Worm (Caenorhabditis elegans): Measurements from ENCODE around the gene lhfp-4.

The lhfp-4 gene

ce11 chrIV:17249691-17250181 is 25.6 kb upstream of the lhfp-4 start, which contains the start of gene eelo-2 (continued):
- TF ChIP-seq nhr-111 (GFP tag; optimal IDR thresholded peaks at IDR 0.05) (no peak), Y75B8A.6 (GFP tag; IDR thresholded peaks at IDR 0.05) (peak; percentile 90), sdz-12 (GFP tag; optimal IDR thresholded peaks at IDR 0.05) (no peak), gei-8 (GFP tag; optimal IDR thresholded peaks at IDR 0.05) (no peak), nhr-41 (GFP tag; IDR thresholded peaks at IDR 0.05) (peak; percentile 90), R02D3.7 (tag; optimal IDR thresholded peaks at IDR 0.05) (no peak), unc-39 (tag; optimal IDR thresholded peaks at IDR 0.05) (no peak), lim-7 (GFP tag; IDR thresholded peaks at IDR 0.05) (no peak), snpc-4 (tag; optimal IDR thresholded peaks at IDR 0.05) (peak; percentile 34), unc-62 (GFP tag; optimal IDR thresholded peaks at IDR 0.05 in 1 of 2) (peak in 1 of 2 experiments; percentile 99), unc-62 (tag; optimal IDR thresholded peaks at IDR 0.05) (no peak), T26A8.4 (GFP tag; IDR thresholded peaks at IDR 0.05) (peak; percentile 98), ceh-28 (tag; optimal IDR thresholded peaks at IDR 0.05) (no peak)

ce11 chrIV:17253435-17253834 is 21.9 kb upstream of the lhfp-4 start:
- TF ChIP-seq nhr-48 (tag; optimal IDR thresholded peaks at IDR 0.05): no peak
- TF ChIP-seq aha-1 (tag): peak; percentile 99
- TF ChIP-seq nhr-6 (tag; optimal IDR thresholded peaks at IDR 0.05): no peak

DNA sequence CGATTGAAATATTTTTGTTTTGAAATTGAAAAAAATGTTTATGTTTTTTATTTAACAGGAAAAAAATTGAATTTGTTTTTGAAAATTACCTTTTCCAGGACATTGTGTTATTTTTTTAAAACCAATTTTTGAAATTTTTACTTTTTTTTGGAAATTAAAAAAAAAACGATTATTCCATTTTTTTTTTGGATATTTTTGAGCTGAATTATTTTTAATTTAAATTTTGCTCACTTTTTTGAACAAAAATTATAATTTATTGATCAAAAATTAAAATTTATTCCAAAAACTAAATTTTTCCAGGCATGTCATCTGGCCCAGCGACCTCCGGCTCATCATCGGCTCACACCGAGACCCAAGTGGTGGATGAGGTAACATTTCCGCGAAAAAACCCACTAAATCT is 20.4 kb upstream of the lhfp-4 start, which contains the start of gene gtf-2E1:
Gene gtf-2E1, plus strand, starts transcription at position 301 of the 400 bp plus-strand sequence.
- TF ChIP-seq F10B5.3 (tag; optimal IDR thresholded peaks at IDR 0.05): no peak
- TF ChIP-seq egl-27 (tag; optimal IDR thresholded peaks at IDR 0.05): no peak
- TF ChIP-seq nhr-102 (tag; optimal IDR thresholded peaks at IDR 0.05): no peak

- TF ChIP-seq ceh-32 (tag; optimal IDR thresholded peaks at IDR 0.05; ENCODE audit: poor library complexity) (no peak), ztf-11 (tag; optimal IDR thresholded peaks at IDR 0.05) (no peak), mep-1 (tag; optimal IDR thresholded peaks at IDR 0.05) (no peak), aha-1 (tag) (peak; percentile 63)
Measured at ce11 chrIV:17258824-17259223, 16.6 kb upstream of the lhfp-4 start.

DNA sequence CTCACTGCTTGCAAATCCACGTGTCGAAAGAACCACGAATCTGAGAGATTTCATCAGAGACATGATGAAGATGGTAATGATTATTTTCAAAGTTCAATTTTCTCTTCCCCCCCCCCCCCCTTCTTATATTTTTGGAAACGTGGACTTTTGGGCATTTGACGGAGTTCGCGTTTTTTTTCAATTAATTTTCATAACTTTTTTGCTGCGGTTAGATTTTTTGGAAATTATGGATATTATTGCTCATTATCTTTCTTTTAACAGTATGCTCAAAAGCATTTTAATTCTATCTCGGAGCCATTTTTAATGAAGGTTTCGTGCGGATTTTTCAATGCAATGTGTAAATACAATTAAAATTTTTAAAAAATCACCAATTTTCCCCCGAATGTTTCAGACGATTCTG is 16.1 kb upstream of the lhfp-4 start, which contains the start of gene phyh-1:
Gene phyh-1, minus strand, starts transcription at position 101 of the 400 bp plus-strand sequence.
- TF ChIP-seq daf-16 (GFP tag; optimal IDR thresholded peaks at IDR 0.05): no peak
- TF ChIP-seq daf-16 (tag; optimal IDR thresholded peaks at IDR 0.05): no peak
- TF ChIP-seq arid-1 (GFP tag; conservative IDR thresholded peaks at IDR 0.05): no peak
- no peak for TF ChIP-seq dve-1 (tag; optimal IDR thresholded peaks at IDR 0.05; ENCODE audit: insufficient read depth)
- TF ChIP-seq madf-9 (GFP tag; conservative IDR thresholded peaks at IDR 0.05): no peak
- no peak for TF ChIP-seq nhr-25 (tag; optimal IDR thresholded peaks at IDR 0.05; ENCODE audit: borderline replicate concordance, insufficient read depth)
- no peak for TF ChIP-seq ceh-82 (tag; optimal IDR thresholded peaks at IDR 0.05)
- no peak for TF ChIP-seq gei-8 (GFP tag; optimal IDR thresholded peaks at IDR 0.05)
- no peak for TF ChIP-seq nhr-111 (GFP tag; optimal IDR thresholded peaks at IDR 0.05)
- TF ChIP-seq F49E8.2 (tag; optimal IDR thresholded peaks at IDR 0.05; ENCODE audit: borderline replicate concordance): no peak
- no peak for TF ChIP-seq zag-1 (tag; optimal IDR thresholded peaks at IDR 0.05)
- TF ChIP-seq daf-19 (GFP tag; conservative IDR thresholded peaks at IDR 0.05): no peak
- TF ChIP-seq hlh-11 (tag; optimal IDR thresholded peaks at IDR 0.05): no peak
- TF ChIP-seq jun-1 (tag; optimal IDR thresholded peaks at IDR 0.05): no peak
- no peak for TF ChIP-seq ceh-32 (tag; optimal IDR thresholded peaks at IDR 0.05; ENCODE audit: poor library complexity)
- TF ChIP-seq Y5F2A.4 (GFP tag; optimal IDR thresholded peaks at IDR 0.05): no peak
